Fruit fly (Drosophila melanogaster) whole organism: ENCODE results near the gene CG32099.

ENCODE experiments used
- CG8478 ChIP-seq: fragments of >200 bp; optimal IDR thresholded peaks from 2 replicates; lab custom pipeline; 2018; ENCODE audit warnings: inconsistent platforms
- Dll ChIP-seq: fragments of >200 bp; optimal IDR thresholded peaks from 2 replicates; lab custom pipeline; 2017
- pan ChIP-seq: fragments of >200 bp; optimal IDR thresholded peaks from 2 replicates; lab custom pipeline; 2017

DNA sequence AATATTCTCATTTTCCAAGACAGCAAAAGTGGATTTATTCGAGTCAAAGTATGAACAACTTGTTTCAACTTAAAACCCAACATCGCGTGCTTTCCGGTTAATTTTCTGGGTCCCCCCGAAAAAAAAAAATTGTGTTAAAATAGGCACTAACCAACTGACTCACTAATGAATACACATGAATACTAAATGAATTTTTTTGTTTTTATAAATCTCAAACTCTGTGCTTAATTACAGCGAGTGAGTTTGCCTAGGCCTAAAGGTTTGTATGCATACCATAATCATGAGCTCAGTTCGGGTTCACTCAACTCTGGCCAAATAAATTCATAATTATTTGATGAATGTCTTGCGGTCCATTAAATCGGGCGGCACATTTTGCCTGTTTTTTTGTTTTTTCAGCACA, 41.7 kb upstream of the CG32099 start:
- no peak for TF ChIP-seq pan (lab: Kevin White, UChicago)
- TF ChIP-seq Dll (lab: Kevin White, UChicago): no peak
- TF ChIP-seq CG8478: no peak
